Worm (Caenorhabditis elegans) whole organism, L1 larva: ENCODE results near the gene fubl-3.
A peak's percentile ranks its signal among the peaks of the same experiment; 100 is the strongest.

Experiments used
- F16B12.6 ChIP-seq: fragments of 150-350 bp; optimal IDR thresholded peaks from 2 replicates; lab custom pipeline; 2014; ENCODE audit warnings: missing biosample characterization, missing genetic modification characterization
- Y116A8C.19 ChIP-seq: sonication (generic microtip); optimal IDR thresholded peaks from 2 replicates; lab custom pipeline; 2016; ENCODE audit warnings: missing compliant biosample characterization, missing genetic modification characterization, borderline replicate concordance
- aha-1 ChIP-seq: fragments of 150-350 bp; optimal IDR thresholded peaks from 2 replicates; lab custom pipeline; 2014; ENCODE audit warnings: missing biosample characterization, missing genetic modification characterization
- aly-2 ChIP-seq: fragments of 150-350 bp; optimal IDR thresholded peaks from 2 replicates; lab custom pipeline; 2014; ENCODE audit warnings: missing biosample characterization, missing genetic modification characterization
- ama-1 ChIP-seq: fragments of 150-350 bp; optimal IDR thresholded peaks from 2 replicates; lab custom pipeline; 2014
- ceh-63 ChIP-seq: fragments of 200-800 bp; sonication (Bioruptor generic); optimal IDR thresholded peaks from 2 replicates; lab custom pipeline; 2018; ENCODE audit warnings: mild to moderate bottlenecking, missing genetic modification characterization, missing compliant biosample characterization
- ceh-8 ChIP-seq: fragments of 200-800 bp; sonication (Bioruptor generic); optimal IDR thresholded peaks from 2 replicates; lab custom pipeline; 2018; ENCODE audit warnings: mild to moderate bottlenecking, missing genetic modification characterization, moderate library complexity, missing compliant biosample characterization
- dsc-1 ChIP-seq: sonication (generic microtip); optimal IDR thresholded peaks from 2 replicates; lab custom pipeline; 2016; ENCODE audit warnings: mild to moderate bottlenecking, missing genetic modification characterization, missing compliant biosample characterization
- efl-1 ChIP-seq, 4 experiments: fragments of 150-350 bp; optimal IDR thresholded peaks in 3 of 4; peaks in 1 of 4; 1 replicate in 1 of 4; 2 replicates in 3 of 4; lab custom pipeline; 2014; ENCODE audit warnings: missing biosample characterization in 2 of 4, missing genetic modification characterization in 2 of 4, missing genetic modification reagents in 2 of 4
- efl-3 ChIP-seq: fragments of 200-800 bp; sonication (Bioruptor generic); optimal IDR thresholded peaks from 2 replicates; lab custom pipeline; 2018; ENCODE audit warnings: mild to moderate bottlenecking, missing genetic modification characterization, missing compliant biosample characterization
- egl-27 ChIP-seq, 2 experiments: fragments of 150-350 bp in 1 of 2; sonication (generic microtip); optimal IDR thresholded peaks; 3 replicates each; lab custom pipeline; 2017 to 2018; ENCODE audit warnings: missing biosample characterization in 2 of 2, missing genetic modification characterization in 2 of 2, missing genetic modification reagents in 2 of 2
- fkh-10 ChIP-seq: sonication (generic microtip); optimal IDR thresholded peaks from 2 replicates; lab custom pipeline; 2017; ENCODE audit warnings: missing biosample characterization, missing genetic modification reagents, missing genetic modification characterization
- fkh-4 ChIP-seq: sonication (generic microtip); optimal IDR thresholded peaks from 2 replicates; lab custom pipeline; 2016; ENCODE audit warnings: missing compliant biosample characterization, missing genetic modification characterization, borderline replicate concordance
- fkh-8 ChIP-seq: sonication (generic microtip); optimal IDR thresholded peaks from 2 replicates; lab custom pipeline; 2016; ENCODE audit warnings: mild to moderate bottlenecking, missing genetic modification characterization, missing compliant biosample characterization
- fos-1 ChIP-seq: fragments of 150-350 bp; optimal IDR thresholded peaks from 2 replicates; lab custom pipeline; 2014; ENCODE audit warnings: missing biosample characterization, missing genetic modification characterization
- grh-1 ChIP-seq: fragments of 200-800 bp; sonication (Bioruptor generic); IDR thresholded peaks from 2 replicates; pipeline ENCODE4 v1.3.6; 2022; ENCODE audit warnings: missing genetic modification reagents, missing genetic modification characterization, missing compliant biosample characterization
- hlh-17 ChIP-seq: fragments of 200-800 bp; sonication (Bioruptor generic); optimal IDR thresholded peaks from 2 replicates; lab custom pipeline; 2018; ENCODE audit warnings: missing genetic modification characterization, mild to moderate bottlenecking, missing compliant biosample characterization, moderate library complexity, borderline replicate concordance
- irx-1 ChIP-seq: sonication (generic microtip); optimal IDR thresholded peaks from 2 replicates; lab custom pipeline; 2016; ENCODE audit warnings: missing genetic modification characterization, missing compliant biosample characterization
- isw-1 ChIP-seq: fragments of 200-800 bp; sonication (Bioruptor generic); IDR thresholded peaks from 2 replicates; pipeline ENCODE4 v1.3.6; 2022; ENCODE audit warnings: missing genetic modification characterization, missing compliant biosample characterization
- jun-1 ChIP-seq: fragments of 150-350 bp; optimal IDR thresholded peaks from 2 replicates; lab custom pipeline; 2014; ENCODE audit warnings: missing biosample characterization, missing genetic modification reagents, missing genetic modification characterization
- lin-13 ChIP-seq: fragments of 150-350 bp; optimal IDR thresholded peaks from 2 replicates; lab custom pipeline; 2014; ENCODE audit warnings: missing biosample characterization, missing genetic modification reagents, missing genetic modification characterization
- lin-14 ChIP-seq: fragments of 200-800 bp; sonication (Bioruptor generic); optimal IDR thresholded peaks from 2 replicates; lab custom pipeline; 2018; ENCODE audit warnings: mild to moderate bottlenecking, missing genetic modification characterization, moderate library complexity, missing compliant biosample characterization
- lin-39 ChIP-seq: fragments of 150-350 bp; optimal IDR thresholded peaks from 2 replicates; lab custom pipeline; 2014; ENCODE audit warnings: missing biosample characterization, missing genetic modification reagents, missing genetic modification characterization
- lir-3 ChIP-seq: sonication (generic microtip); optimal IDR thresholded peaks from 2 replicates; lab custom pipeline; 2016; ENCODE audit warnings: mild to moderate bottlenecking, missing genetic modification characterization, moderate library complexity, missing compliant biosample characterization; ENCODE audit not compliant: poor library complexity
- lsy-2 ChIP-seq, 2 experiments: fragments of 150-350 bp; optimal IDR thresholded peaks; 2 replicates each; lab custom pipeline; 2014; ENCODE audit warnings: missing biosample characterization in 2 of 2, missing genetic modification characterization in 2 of 2
- mab-9 ChIP-seq: fragments of 200-800 bp; sonication (Bioruptor generic); IDR thresholded peaks from 2 replicates; pipeline ENCODE4 v1.3.6; 2022; ENCODE audit warnings: missing genetic modification reagents, missing genetic modification characterization, missing compliant biosample characterization
- mef-2 ChIP-seq: fragments of 150-350 bp; optimal IDR thresholded peaks from 2 replicates; lab custom pipeline; 2014; ENCODE audit warnings: missing biosample characterization, missing genetic modification characterization
- nhr-11 ChIP-seq: fragments of 150-350 bp; optimal IDR thresholded peaks from 2 replicates; lab custom pipeline; 2014; ENCODE audit warnings: missing biosample characterization, missing genetic modification characterization
- nhr-19 ChIP-seq: fragments of 200-800 bp; sonication (Bioruptor generic); conservative IDR thresholded peaks from 2 replicates; pipeline ENCODE4 v1.3.6; 2022; ENCODE audit warnings: missing genetic modification characterization, missing compliant biosample characterization
- nhr-20 ChIP-seq: sonication (generic microtip); optimal IDR thresholded peaks from 2 replicates; lab custom pipeline; 2016; ENCODE audit warnings: mild to moderate bottlenecking, missing genetic modification characterization, missing compliant biosample characterization
- nhr-47 ChIP-seq: sonication (generic microtip); optimal IDR thresholded peaks from 2 replicates; lab custom pipeline; 2016; ENCODE audit warnings: mild to moderate bottlenecking, missing genetic modification characterization, moderate library complexity, missing compliant biosample characterization
- nhr-71 ChIP-seq: sonication (generic microtip); optimal IDR thresholded peaks from 2 replicates; lab custom pipeline; 2016; ENCODE audit warnings: mild to moderate bottlenecking, missing genetic modification characterization, moderate library complexity, missing compliant biosample characterization
- nhr-76 ChIP-seq: sonication (generic microtip); optimal IDR thresholded peaks from 2 replicates; lab custom pipeline; 2017; ENCODE audit warnings: missing biosample characterization, missing genetic modification characterization
- nhr-77 ChIP-seq: fragments of 150-350 bp; optimal IDR thresholded peaks from 2 replicates; lab custom pipeline; 2014; ENCODE audit warnings: missing biosample characterization, missing genetic modification characterization
- nhr-84 ChIP-seq: sonication (generic microtip); optimal IDR thresholded peaks from 2 replicates; lab custom pipeline; 2017; ENCODE audit warnings: missing biosample characterization, missing genetic modification characterization
- nhr-85 ChIP-seq: sonication (generic microtip); peaks from one replicate; lab custom pipeline; 2016; ENCODE audit warnings: missing genetic modification characterization, inconsistent platforms, missing compliant biosample characterization
- nhr-90 ChIP-seq: sonication (generic microtip); optimal IDR thresholded peaks from 2 replicates; lab custom pipeline; 2016; ENCODE audit warnings: mild to moderate bottlenecking, missing genetic modification characterization, missing compliant biosample characterization; ENCODE audit not compliant: poor library complexity
- pag-3 ChIP-seq: sonication (generic microtip); optimal IDR thresholded peaks from 2 replicates; lab custom pipeline; 2017; ENCODE audit warnings: missing genetic modification characterization, mild to moderate bottlenecking, missing compliant biosample characterization, antibody characterized with exemption, borderline replicate concordance; ENCODE audit not compliant: insufficient read depth
- pax-3 ChIP-seq: fragments of 200-800 bp; sonication (Bioruptor generic); optimal IDR thresholded peaks from 2 replicates; lab custom pipeline; 2018; ENCODE audit warnings: mild to moderate bottlenecking, missing genetic modification characterization, moderate library complexity, missing compliant biosample characterization
- rnt-1 ChIP-seq: sonication (generic microtip); optimal IDR thresholded peaks from 2 replicates; lab custom pipeline; 2016; ENCODE audit warnings: mild to moderate bottlenecking, missing genetic modification characterization, moderate library complexity, missing compliant biosample characterization
- skn-1 ChIP-seq: fragments of 150-350 bp; optimal IDR thresholded peaks from 2 replicates; lab custom pipeline; 2014; ENCODE audit warnings: missing biosample characterization, missing genetic modification characterization
- snu-23 ChIP-seq: sonication (generic microtip); optimal IDR thresholded peaks from 2 replicates; lab custom pipeline; 2016; ENCODE audit warnings: missing genetic modification characterization, missing compliant biosample characterization
- sup-37 ChIP-seq: fragments of 200-800 bp; sonication (Bioruptor generic); optimal IDR thresholded peaks from 2 replicates; lab custom pipeline; 2018; ENCODE audit warnings: mild to moderate bottlenecking, missing genetic modification characterization, missing compliant biosample characterization
- swsn-7 ChIP-seq: sonication (generic microtip); optimal IDR thresholded peaks from 2 replicates; lab custom pipeline; 2016; ENCODE audit warnings: missing genetic modification characterization, missing compliant biosample characterization
- tbx-2 ChIP-seq: sonication (generic microtip); optimal IDR thresholded peaks from 2 replicates; lab custom pipeline; 2016; ENCODE audit warnings: missing genetic modification characterization, missing compliant biosample characterization
- unc-130 ChIP-seq: fragments of 150-350 bp; optimal IDR thresholded peaks from 2 replicates; lab custom pipeline; 2017; ENCODE audit warnings: missing biosample characterization, missing genetic modification characterization, inconsistent platforms
- zag-1 ChIP-seq: fragments of 150-350 bp; optimal IDR thresholded peaks from 2 replicates; lab custom pipeline; 2014; ENCODE audit warnings: missing biosample characterization, missing genetic modification characterization
- ztf-11 ChIP-seq, 2 experiments: sonication (generic microtip); optimal IDR thresholded peaks; 2 replicates each; lab custom pipeline; 2016 to 2017; ENCODE audit warnings: missing genetic modification characterization in 2 of 2, missing biosample characterization in 1 of 2, missing compliant biosample characterization in 1 of 2

fubl-3 gene

DNA sequence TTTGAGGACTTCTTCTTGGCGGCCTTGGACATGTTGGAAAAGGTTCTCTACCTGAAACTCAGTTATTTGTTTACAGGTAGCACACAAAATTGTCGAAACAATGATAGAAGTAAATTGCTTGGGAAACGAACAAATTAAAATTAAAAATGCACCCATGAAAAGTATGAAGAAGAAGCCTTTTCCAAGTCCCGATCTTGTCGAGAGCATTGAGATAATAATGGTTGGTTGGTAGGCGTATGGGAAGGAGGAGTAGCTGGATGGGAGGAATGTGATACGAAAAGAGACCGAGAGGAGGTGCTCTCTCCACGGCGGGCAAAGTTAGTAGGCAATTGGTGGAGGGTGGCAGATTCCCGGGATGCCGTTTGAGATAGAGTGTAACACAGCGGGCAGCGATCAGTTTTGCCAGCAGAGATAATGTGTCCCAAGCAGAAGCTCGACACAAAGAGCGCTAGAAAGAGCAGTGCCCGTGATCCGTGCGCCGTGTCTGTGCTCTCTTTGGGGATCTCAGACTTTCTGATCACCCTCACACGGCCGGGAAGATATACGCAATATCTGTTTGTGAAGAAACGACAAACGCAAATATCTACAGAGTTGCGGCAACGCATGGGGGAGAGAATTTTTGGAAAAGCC lies 22.4 kb downstream of the fubl-3 start, which contains the start of gene mlc-2 (continued):
- TF ChIP-seq fos-1, result no peak
- no peak for TF ChIP-seq skn-1 (tag; lab: Kevin White, UChicago)
- TF ChIP-seq mab-9 (GFP tag; lab: Robert Waterston, UW), result no peak

DNA sequence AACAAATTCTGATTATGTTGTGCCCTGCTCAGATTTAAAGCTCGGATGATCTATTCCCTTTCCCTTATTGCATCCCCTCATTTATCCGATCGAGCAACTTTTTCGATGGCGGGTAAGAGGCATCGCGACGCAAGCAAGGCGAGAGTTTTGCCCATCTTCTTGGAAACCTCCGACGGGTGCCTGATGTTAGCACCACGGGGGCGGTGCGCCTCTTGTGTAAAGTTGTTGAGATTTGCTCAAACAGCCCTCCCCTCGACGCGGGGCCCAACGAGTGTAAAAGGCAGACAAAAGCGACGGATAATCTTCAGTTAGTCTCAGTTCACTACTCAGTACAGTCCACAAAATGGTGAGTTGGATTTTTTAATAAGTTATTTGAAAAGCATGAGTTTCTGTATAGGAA lies 24.6 kb downstream of the fubl-3 start, which contains the start of gene mlc-1:
mlc-1 (plus strand) TSS at position 324 of the 400 bp plus-strand sequence.
- TF ChIP-seq nhr-20 (tag; lab: Kevin White, UChicago) (peak; percentile 47), tbx-2 (tag; lab: Kevin White, UChicago) (peak; percentile 19), lin-13 (GFP tag; lab: Kevin White, UChicago) (no peak), fkh-8 (no peak), nhr-85 (no peak), F16B12.6 (tag; lab: Kevin White, UChicago) (no peak), nhr-19 (peak; percentile 48), ztf-11 (tag; optimal IDR thresholded peaks at IDR 0.05; lab: Kevin White, UChicago) (no peak), pax-3 (tag; lab: Kevin White, UChicago) (no peak), nhr-71 (peak; percentile 73), irx-1 (tag; lab: Kevin White, UChicago) (no peak), ceh-8 (GFP tag; lab: Kevin White, UChicago) (no peak), nhr-90 (tag; lab: Kevin White, UChicago) (no peak), jun-1 (tag; lab: Kevin White, UChicago) (no peak), lsy-2 (tag; optimal IDR thresholded peaks at IDR 0.05; lab: Kevin White, UChicago) (peak in 1 of 2 experiments; percentile 5), swsn-7 (tag; lab: Kevin White, UChicago) (peak; percentile 24), nhr-76 (tag; lab: Kevin White, UChicago) (no peak), snu-23 (GFP tag; lab: Kevin White, UChicago) (peak; percentile 9), egl-27 (tag; optimal IDR thresholded peaks at IDR 0.05; lab: Kevin White, UChicago) (no peak), efl-1 (optimal IDR thresholded peaks at IDR 0.05; lab: Kevin White, UChicago) (no peak), efl-1 (GFP tag; optimal IDR thresholded peaks at IDR 0.05 in 1 of 2; lab: Kevin White, UChicago) (no peak), lin-14 (GFP tag; lab: Kevin White, UChicago) (peak; percentile 60), lin-39 (tag; lab: Kevin White, UChicago) (no peak), ceh-63 (GFP tag; lab: Kevin White, UChicago) (no peak), skn-1 (tag; lab: Kevin White, UChicago) (no peak), fkh-4 (no peak), nhr-47 (peak; percentile 39), rnt-1 (tag; lab: Kevin White, UChicago) (peak; percentile 55), ama-1 (lab: Kevin White, UChicago) (no peak), sup-37 (peak; percentile 39), dsc-1 (tag; lab: Kevin White, UChicago) (peak; percentile 65), aha-1 (tag; lab: Kevin White, UChicago) (no peak), hlh-17 (GFP tag; lab: Kevin White, UChicago) (no peak), nhr-77 (tag; lab: Kevin White, UChicago) (peak; percentile 35), aly-2 (no peak), efl-3 (no peak)

ce11 chrX:17461958-17462357 lies 27.7 kb downstream of the fubl-3 start:
- TF ChIP-seq lir-3 (tag; lab: Kevin White, UChicago), result no peak
- no peak for TF ChIP-seq isw-1 (GFP tag; lab: Robert Waterston, UW)
- TF ChIP-seq zag-1, result no peak
- no peak for TF ChIP-seq nhr-11 (tag; lab: Kevin White, UChicago)
- no peak for TF ChIP-seq fkh-10 (GFP tag; lab: Kevin White, UChicago)
- no peak for TF ChIP-seq Y116A8C.19 (tag; lab: Kevin White, UChicago)
- peak; percentile 28 for TF ChIP-seq rnt-1 (tag; lab: Kevin White, UChicago)
- no peak for TF ChIP-seq fkh-8
- no peak for TF ChIP-seq lin-39 (tag; lab: Kevin White, UChicago)
- TF ChIP-seq efl-1 (optimal IDR thresholded peaks at IDR 0.05; lab: Kevin White, UChicago), result no peak
- TF ChIP-seq efl-1 (GFP tag; optimal IDR thresholded peaks at IDR 0.05 in 1 of 2; lab: Kevin White, UChicago), result peak in 1 of 2 experiments; percentile 27
- TF ChIP-seq unc-130 (tag; lab: Kevin White, UChicago), result no peak
- TF ChIP-seq jun-1 (tag; lab: Kevin White, UChicago), result no peak
- peak in 1 of 2 experiments; percentile 9 for TF ChIP-seq lsy-2 (tag; optimal IDR thresholded peaks at IDR 0.05; lab: Kevin White, UChicago)
- TF ChIP-seq lin-14 (GFP tag; lab: Kevin White, UChicago), result peak; percentile 67
- TF ChIP-seq nhr-77 (tag; lab: Kevin White, UChicago), result no peak
- TF ChIP-seq nhr-84 (tag; lab: Kevin White, UChicago), result no peak
- peak; percentile 28 for TF ChIP-seq pag-3
- no peak for TF ChIP-seq grh-1
- no peak for TF ChIP-seq mef-2
